Worm (Caenorhabditis elegans) whole organism, mixed stage, embryonic: Measurements from ENCODE around the gene K02F6.5.
"Not testable (repeated sequence)": the region's sequence is repeated elsewhere in the genome, so short reads cannot be mapped to it uniquely, and the experiment has no call there.

Source experiments
- M03D4.4 ChIP-seq: sonication (generic microtip); optimal IDR thresholded peaks from 2 replicates; lab custom pipeline; 2017; ENCODE audit warnings: mild to moderate bottlenecking, missing genetic modification characterization, missing compliant biosample characterization
- bed-3 ChIP-seq: fragments of 200-800 bp; sonication (Bioruptor generic); optimal IDR thresholded peaks from 3 replicates; lab custom pipeline; 2018; ENCODE audit warnings: mild to moderate bottlenecking, missing genetic modification characterization, moderate library complexity, missing compliant biosample characterization
- blmp-1 ChIP-seq: fragments of 150-350 bp; optimal IDR thresholded peaks from 2 replicates; lab custom pipeline; 2014; ENCODE audit warnings: missing biosample characterization, missing genetic modification characterization
- ceh-39 ChIP-seq: fragments of 150-350 bp; optimal IDR thresholded peaks from 2 replicates; lab custom pipeline; 2014; ENCODE audit warnings: missing biosample characterization, missing genetic modification characterization
- ceh-43 ChIP-seq: fragments of 200-800 bp; sonication (Bioruptor generic); optimal IDR thresholded peaks from 2 replicates; lab custom pipeline; 2018; ENCODE audit warnings: mild to moderate bottlenecking, missing genetic modification characterization, moderate library complexity, missing compliant biosample characterization
- ceh-83 ChIP-seq: fragments of 200-800 bp; sonication (Bioruptor generic); optimal IDR thresholded peaks from 2 replicates; lab custom pipeline; 2018; ENCODE audit warnings: mild to moderate bottlenecking, missing genetic modification characterization, missing compliant biosample characterization
- ces-1 ChIP-seq: fragments of 150-350 bp; optimal IDR thresholded peaks from 2 replicates; lab custom pipeline; 2014; ENCODE audit warnings: missing biosample characterization, missing genetic modification reagents, missing genetic modification characterization
- elt-3 ChIP-seq: fragments of 150-350 bp; optimal IDR thresholded peaks from 2 replicates; lab custom pipeline; 2014; ENCODE audit warnings: missing biosample characterization, missing genetic modification characterization
- flh-1 ChIP-seq: fragments of 200-800 bp; sonication (Bioruptor generic); optimal IDR thresholded peaks from 2 replicates; lab custom pipeline; 2018; ENCODE audit warnings: mild to moderate bottlenecking, missing genetic modification characterization, moderate library complexity, missing compliant biosample characterization
- ham-2 ChIP-seq: fragments of 200-800 bp; sonication (Bioruptor generic); optimal IDR thresholded peaks from 2 replicates; lab custom pipeline; 2018; ENCODE audit warnings: mild to moderate bottlenecking, missing genetic modification characterization, missing compliant biosample characterization
- lin-32 ChIP-seq: fragments of 200-800 bp; sonication (Bioruptor generic); optimal IDR thresholded peaks from 2 replicates; lab custom pipeline; 2018; ENCODE audit warnings: mild to moderate bottlenecking, missing genetic modification characterization, missing compliant biosample characterization
- mab-5 ChIP-seq: fragments of 150-350 bp; optimal IDR thresholded peaks from 2 replicates; lab custom pipeline; 2014; ENCODE audit warnings: missing biosample characterization, missing genetic modification characterization
- mep-1 ChIP-seq: fragments of 150-350 bp; optimal IDR thresholded peaks from 2 replicates; lab custom pipeline; 2017; ENCODE audit warnings: missing biosample characterization, missing genetic modification reagents, missing genetic modification characterization, inconsistent platforms
- mls-2 ChIP-seq: sonication (generic microtip); optimal IDR thresholded peaks from 2 replicates; lab custom pipeline; 2016; ENCODE audit warnings: mild to moderate bottlenecking, missing genetic modification characterization, moderate library complexity, missing compliant biosample characterization
- nhr-12 ChIP-seq: fragments of 150-350 bp; optimal IDR thresholded peaks from 2 replicates; lab custom pipeline; 2014; ENCODE audit warnings: missing biosample characterization, missing genetic modification characterization
- nhr-2 ChIP-seq: fragments of 150-350 bp; optimal IDR thresholded peaks from 2 replicates; lab custom pipeline; 2014; ENCODE audit warnings: missing biosample characterization, missing genetic modification characterization
- nhr-237 ChIP-seq: fragments of 150-350 bp; optimal IDR thresholded peaks from 2 replicates; lab custom pipeline; 2014; ENCODE audit warnings: missing biosample characterization, missing genetic modification characterization
- nhr-28 ChIP-seq: fragments of 150-350 bp; optimal IDR thresholded peaks from 2 replicates; lab custom pipeline; 2014; ENCODE audit warnings: missing biosample characterization, missing genetic modification characterization
- pha-4 ChIP-seq: fragments of 150-350 bp; optimal IDR thresholded peaks from 2 replicates; lab custom pipeline; 2018; ENCODE audit warnings: missing biosample characterization, missing genetic modification reagents, missing genetic modification characterization
- sem-2 ChIP-seq: fragments of 200-800 bp; sonication (Bioruptor generic); optimal IDR thresholded peaks from 2 replicates; lab custom pipeline; 2018; ENCODE audit warnings: mild to moderate bottlenecking, missing genetic modification characterization, missing compliant biosample characterization
- snpc-4 ChIP-seq: fragments of 150-350 bp; optimal IDR thresholded peaks from 2 replicates; lab custom pipeline; 2014; ENCODE audit warnings: missing biosample characterization, missing genetic modification characterization
- sptf-1 ChIP-seq: sonication (generic microtip); optimal IDR thresholded peaks from 2 replicates; lab custom pipeline; 2017; ENCODE audit warnings: mild to moderate bottlenecking, missing genetic modification characterization, moderate library complexity, missing compliant biosample characterization
- tbx-8 ChIP-seq: fragments of 200-800 bp; sonication (Bioruptor generic); optimal IDR thresholded peaks from 2 replicates; lab custom pipeline; 2018; ENCODE audit warnings: mild to moderate bottlenecking, missing genetic modification characterization, moderate library complexity, missing compliant biosample characterization
- unc-120 ChIP-seq: sonication (generic microtip); optimal IDR thresholded peaks from 2 replicates; lab custom pipeline; 2017; ENCODE audit warnings: missing genetic modification characterization, missing compliant biosample characterization; ENCODE audit not compliant: poor library complexity, severe bottlenecking
- zip-8 ChIP-seq: fragments of 150-350 bp; optimal IDR thresholded peaks from 2 replicates; lab custom pipeline; 2014; ENCODE audit warnings: missing biosample characterization, missing genetic modification characterization
- ztf-11 ChIP-seq: fragments of 150-350 bp; optimal IDR thresholded peaks from 2 replicates; lab custom pipeline; 2014; ENCODE audit warnings: missing biosample characterization, missing genetic modification characterization

Gene K02F6.5

DNA sequence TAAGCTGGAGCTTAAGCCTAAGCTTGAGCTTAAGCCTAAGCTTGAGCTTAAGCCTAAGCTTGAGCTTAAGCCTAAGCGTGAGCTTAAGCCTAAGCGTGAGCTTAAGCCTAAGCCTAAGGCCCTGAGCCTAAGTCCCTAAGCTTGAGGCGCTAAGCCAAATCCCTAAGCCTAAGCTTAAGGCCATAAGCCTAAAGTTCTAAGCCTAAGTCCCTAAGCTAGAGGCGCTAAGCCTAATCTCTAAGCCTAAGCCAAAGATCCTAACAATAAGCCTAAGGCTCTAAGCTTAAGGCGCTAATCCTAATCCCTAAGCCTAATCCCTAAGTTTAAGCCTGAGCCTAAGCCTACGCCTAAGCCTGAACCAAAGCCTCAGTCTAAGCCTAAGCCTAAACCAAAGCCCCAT is 8.9 kb upstream of the K02F6.5 start:
- TF ChIP-seq ham-2 (GFP tag; lab: Kevin White, UChicago) (peak; percentile 14), unc-120 (tag; lab: Kevin White, UChicago) (no peak)

DNA sequence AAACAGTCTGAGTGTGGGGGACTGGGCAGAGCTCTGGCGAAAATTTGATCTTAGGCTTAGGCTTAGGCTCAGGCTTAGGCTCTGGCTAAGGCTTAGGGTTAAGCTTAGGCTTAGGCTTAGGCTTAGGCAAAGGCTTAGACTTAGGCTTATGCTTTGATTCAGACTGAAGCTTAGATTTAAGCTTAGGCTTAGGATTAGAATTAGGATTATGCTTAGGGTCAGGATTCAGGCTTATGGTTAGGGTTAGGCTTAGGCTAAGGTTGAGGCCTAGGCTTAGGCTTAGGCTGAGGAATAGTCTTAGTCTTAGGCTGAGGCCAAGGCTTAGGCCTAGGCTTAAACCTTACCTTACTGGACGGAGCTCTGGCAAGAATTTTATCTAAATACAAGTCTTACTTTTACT is 7.7 kb upstream of the K02F6.5 start:
- TF ChIP-seq bed-3 (GFP tag; lab: Kevin White, UChicago) = no peak
- peak; percentile 12 for TF ChIP-seq ham-2 (GFP tag; lab: Kevin White, UChicago)

ce11 chrII:2530496-2530895 is 4.1 kb upstream of the K02F6.5 start, which contains the start of gene K02F6.6:
Gene K02F6.6 (plus strand): TSS chrII:2530796.
- no peak for TF ChIP-seq sem-2 (GFP tag; lab: Kevin White, UChicago)

- TF ChIP-seq ceh-39; nhr-28 (tag; lab: Kevin White, UChicago); sem-2 (GFP tag; lab: Kevin White, UChicago): not testable (repeated sequence)
These were observed 393 bp downstream of the K02F6.5 start, which contains the start of gene K02F6.8 for ce11 chrII:2534952-2535351. Gene K02F6.8 (minus strand): TSS chrII:2535052.

DNA sequence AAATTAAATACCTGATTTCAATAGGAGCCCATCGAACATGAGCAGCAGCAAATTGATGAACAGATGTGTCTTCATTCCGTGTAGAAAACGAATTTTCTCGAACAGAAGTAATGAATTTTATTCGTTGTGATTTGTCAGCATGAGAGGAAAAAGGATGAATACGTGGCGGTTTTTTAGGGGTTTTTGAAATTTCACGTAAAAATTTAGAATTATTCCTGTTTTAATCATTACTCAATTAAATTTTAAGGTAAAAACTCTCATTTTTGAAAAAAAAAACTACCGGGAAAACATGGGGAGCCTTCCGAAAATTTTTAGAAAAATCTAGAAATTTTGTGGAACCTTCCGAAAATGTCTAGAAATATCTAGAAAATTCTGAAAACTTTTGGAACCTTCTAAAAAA is 3.2 kb downstream of the K02F6.5 start, which contains the start of gene K02F6.7:
Gene K02F6.7, minus strand, starts transcription at position 101 of the 400 bp plus-strand sequence.
- TF ChIP-seq sptf-1 (tag; lab: Kevin White, UChicago) (no peak), ces-1 (GFP tag; lab: Kevin White, UChicago) (no peak), ztf-11 (tag; lab: Kevin White, UChicago) (no peak), mab-5 (tag; lab: Kevin White, UChicago) (no peak), elt-3 (no peak), ham-2 (GFP tag; lab: Kevin White, UChicago) (no peak), nhr-12 (tag; lab: Kevin White, UChicago) (no peak), pha-4 (tag; lab: Kevin White, UChicago) (no peak), lin-32 (GFP tag; lab: Kevin White, UChicago) (no peak), sem-2 (GFP tag; lab: Kevin White, UChicago) (no peak)

DNA sequence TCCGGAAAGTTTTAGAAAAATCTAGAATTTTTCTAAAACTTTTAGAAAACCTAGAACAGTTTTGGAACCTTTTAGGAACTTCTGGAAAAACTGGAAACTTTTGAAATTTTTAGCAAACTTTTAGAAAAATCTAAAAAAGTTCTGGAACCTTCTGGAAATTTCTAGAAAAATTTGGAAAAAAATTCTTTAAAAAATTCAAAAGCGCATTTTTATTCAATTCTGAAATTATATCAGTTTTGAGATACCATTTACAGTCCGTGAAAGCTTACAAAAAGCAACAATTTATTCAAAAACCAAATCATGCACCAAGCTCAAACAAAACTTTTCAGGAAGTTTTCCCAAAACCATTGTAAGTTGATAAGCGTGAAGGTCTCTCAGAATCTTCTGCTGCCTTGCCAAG is 3.6 kb downstream of the K02F6.5 start, which contains the start of gene K02F6.4:
Gene K02F6.4, plus strand, starts transcription at position 301 of the 400 bp plus-strand sequence.
- TF ChIP-seq M03D4.4 (tag; lab: Kevin White, UChicago) (no peak), zip-8 (tag; lab: Kevin White, UChicago) (no peak), pha-4 (tag; lab: Kevin White, UChicago) (no peak), nhr-12 (tag; lab: Kevin White, UChicago) (no peak), nhr-2 (tag; lab: Kevin White, UChicago) (no peak), ztf-11 (tag; lab: Kevin White, UChicago) (no peak)

ce11 chrII:2545925-2546324 is 11.4 kb downstream of the K02F6.5 start, which contains the start of gene K02F6.3:
Gene K02F6.3 (plus strand): TSS chrII:2546225.
- TF ChIP-seq pha-4 (tag; lab: Kevin White, UChicago) (no peak), sem-2 (GFP tag; lab: Kevin White, UChicago) (no peak), blmp-1 (tag; lab: Kevin White, UChicago) (no peak), nhr-12 (tag; lab: Kevin White, UChicago) (no peak), nhr-237 (tag; lab: Kevin White, UChicago) (no peak), nhr-28 (tag; lab: Kevin White, UChicago) (no peak)

DNA sequence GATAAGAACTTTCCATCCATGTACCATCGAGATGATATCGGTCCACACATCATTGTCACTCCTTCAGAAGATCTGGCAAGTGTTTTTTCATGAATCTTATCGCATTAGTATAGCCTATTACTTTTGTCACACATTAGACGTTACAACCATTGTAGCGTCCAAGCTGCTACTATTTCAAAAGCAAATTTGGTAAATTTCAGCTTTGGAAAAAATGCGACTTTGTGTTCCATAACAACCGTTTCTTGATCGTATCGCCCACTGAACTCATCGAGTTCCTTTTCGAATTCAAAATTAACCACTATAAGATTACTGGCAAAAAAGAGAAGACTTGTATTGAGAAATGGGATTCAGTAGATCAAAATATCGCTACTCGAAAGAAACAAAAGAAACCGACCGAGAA is 18.5 kb downstream of the K02F6.5 start:
- TF ChIP-seq snpc-4 (no peak), tbx-8 (no peak), ceh-43 (GFP tag; lab: Kevin White, UChicago) (no peak), ztf-11 (tag; lab: Kevin White, UChicago) (no peak), ceh-83 (GFP tag; lab: Kevin White, UChicago) (no peak), lin-32 (GFP tag; lab: Kevin White, UChicago) (no peak), ces-1 (GFP tag; lab: Kevin White, UChicago) (no peak), mls-2 (tag; lab: Kevin White, UChicago) (no peak), nhr-237 (tag; lab: Kevin White, UChicago) (no peak), sem-2 (GFP tag; lab: Kevin White, UChicago) (no peak), nhr-28 (tag; lab: Kevin White, UChicago) (no peak), flh-1 (GFP tag; lab: Kevin White, UChicago) (no peak), mep-1 (no peak), pha-4 (tag; lab: Kevin White, UChicago) (no peak), nhr-12 (tag; lab: Kevin White, UChicago) (no peak)
